Worm (Caenorhabditis elegans) whole organism, L4/young adult: ENCODE measurements around the gene E02H4.4.

Experiments used
- W03F9.2 ChIP-seq: fragments of 150-350 bp; optimal IDR thresholded peaks from 2 replicates; lab custom pipeline; 2014; ENCODE audit warnings: missing biosample characterization, missing genetic modification characterization
- dao-5 ChIP-seq: sonication (generic microtip); optimal IDR thresholded peaks from 2 replicates; lab custom pipeline; 2016; ENCODE audit warnings: missing genotype, missing genetic modification characterization, moderate library complexity, missing compliant biosample characterization

ce11 chrX:14287888-14288287, 30.1 kb downstream of the E02H4.4 start:
- TF ChIP-seq W03F9.2 (tag; lab: Kevin White, UChicago), result no peak
- TF ChIP-seq dao-5, result no peak
